Fruit fly (Drosophila melanogaster) whole organism, prepupa: ENCODE data around the gene CG5902.

ENCODE experiments used
- CG6792 ChIP-seq: fragments of 200-800 bp; sonication (Bioruptor generic); optimal IDR thresholded peaks from 3 replicates; lab custom pipeline; 2016; ENCODE audit warnings: missing biosample characterization, missing genetic modification characterization
- CG6854 ChIP-seq: fragments of 200-800 bp; sonication (Bioruptor generic); optimal IDR thresholded peaks from 2 replicates; lab custom pipeline; 2017; ENCODE audit warnings: missing biosample characterization, mild to moderate bottlenecking, missing genetic modification characterization
- Hr39 ChIP-seq: fragments of 200-800 bp; sonication (Bioruptor generic); optimal IDR thresholded peaks from 2 replicates; lab custom pipeline; 2016; ENCODE audit warnings: missing biosample characterization, missing genetic modification characterization
- Lpt ChIP-seq: fragments of 200-800 bp; sonication (Bioruptor generic); optimal IDR thresholded peaks from 3 replicates; lab custom pipeline; 2016; ENCODE audit warnings: missing biosample characterization, missing genetic modification characterization
- pdm3 ChIP-seq: fragments of 200-800 bp; sonication (Bioruptor generic); optimal IDR thresholded peaks from 3 replicates; lab custom pipeline; 2016; ENCODE audit warnings: missing biosample characterization, missing genetic modification characterization

DNA sequence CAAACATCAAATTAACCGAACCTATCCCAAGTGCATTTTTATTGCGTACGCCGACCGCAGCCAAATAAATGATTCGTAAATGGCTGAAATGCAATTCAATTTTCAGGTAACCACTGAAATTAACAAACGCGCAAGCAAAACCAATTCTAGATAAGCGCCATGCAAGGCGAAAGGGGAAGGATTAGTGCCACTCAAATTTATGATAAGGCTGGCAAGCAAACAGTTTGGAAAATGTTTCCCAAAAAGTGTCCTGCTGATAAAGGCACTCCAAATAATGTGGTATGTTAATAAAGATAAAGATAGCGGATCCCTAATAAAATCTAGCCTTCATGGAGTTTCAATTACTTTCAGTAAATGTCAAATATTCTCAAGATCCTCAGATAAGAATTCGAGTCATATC, 40.8 kb downstream of the CG5902 start:
- TF ChIP-seq Lpt (GFP tag; lab: Kevin White, UChicago) (no peak), CG6854 (GFP tag; lab: Kevin White, UChicago) (no peak), CG6792 (GFP tag; lab: Kevin White, UChicago) (no peak), Hr39 (GFP tag; lab: Kevin White, UChicago) (no peak), pdm3 (GFP tag; lab: Kevin White, UChicago) (no peak)
